Fruit fly (Drosophila melanogaster) whole organism, embryonic: ENCODE results near the gene CG13609.

Experiments used
- Bdp1 ChIP-seq: fragments of 200-800 bp; sonication (Bioruptor generic); optimal IDR thresholded peaks from 3 replicates; lab custom pipeline; 2016; ENCODE audit warnings: missing biosample characterization, missing genetic modification characterization
- Bgb ChIP-seq: fragments of 200-800 bp; sonication (Bioruptor generic); IDR thresholded peaks from 2 replicates; pipeline ENCODE4 v1.3.6; 2022; ENCODE audit warnings: missing biosample characterization, missing genetic modification characterization; ENCODE audit not compliant: partially characterized antibody
- CG11504 ChIP-seq: fragments of 200-800 bp; sonication (Bioruptor generic); optimal IDR thresholded peaks from 3 replicates; lab custom pipeline; 2019; ENCODE audit warnings: missing biosample characterization, mild to moderate bottlenecking, missing genetic modification characterization, moderate library complexity
- CG12236 ChIP-seq: fragments of 200-800 bp; sonication (Bioruptor generic); optimal IDR thresholded peaks from 2 replicates; lab custom pipeline; 2016; ENCODE audit warnings: missing biosample characterization, missing genetic modification characterization
- CG12391 ChIP-seq: fragments of 200-800 bp; sonication (Bioruptor generic); optimal IDR thresholded peaks from 3 replicates; lab custom pipeline; 2018; ENCODE audit warnings: missing biosample characterization, mild to moderate bottlenecking, missing genetic modification characterization, moderate library complexity
- CG14050 ChIP-seq: fragments of 200-800 bp; sonication (Bioruptor generic); IDR thresholded peaks from 3 replicates; pipeline ENCODE4 v1.3.6; 2022; ENCODE audit warnings: missing biosample characterization, missing genetic modification characterization
- CG15696 ChIP-seq: fragments of 200-800 bp; sonication (Bioruptor generic); optimal IDR thresholded peaks from 2 replicates; lab custom pipeline; 2019; ENCODE audit warnings: missing biosample characterization, mild to moderate bottlenecking, missing genetic modification characterization, moderate library complexity
- CG16779 ChIP-seq: fragments of 200-800 bp; sonication (Bioruptor generic); IDR thresholded peaks from 2 replicates; pipeline ENCODE4 v1.3.6; 2022; ENCODE audit warnings: missing biosample characterization, missing genetic modification characterization
- CG16813 ChIP-seq: fragments of 200-800 bp; sonication (Bioruptor generic); IDR thresholded peaks from 3 replicates; pipeline ENCODE4 v1.3.6; 2022; ENCODE audit warnings: missing biosample characterization, missing genetic modification characterization; ENCODE audit not compliant: partially characterized antibody
- CG30431 ChIP-seq: fragments of 200-800 bp; sonication (Bioruptor generic); optimal IDR thresholded peaks from 2 replicates; lab custom pipeline; 2017; ENCODE audit warnings: missing biosample characterization, missing genetic modification characterization
- CG31365 ChIP-seq: fragments of 200-800 bp; sonication (Bioruptor generic); optimal IDR thresholded peaks from 2 replicates; lab custom pipeline; 2018; ENCODE audit warnings: missing biosample characterization, mild to moderate bottlenecking, missing genetic modification characterization
- CG34376 ChIP-seq: fragments of 200-800 bp; sonication (Bioruptor generic); optimal IDR thresholded peaks from 2 replicates; lab custom pipeline; 2018; ENCODE audit warnings: missing biosample characterization, mild to moderate bottlenecking, missing genetic modification characterization
- CG34422 ChIP-seq: fragments of 200-800 bp; sonication (Bioruptor generic); IDR thresholded peaks from 3 replicates; pipeline ENCODE4 v1.3.6; 2022; ENCODE audit warnings: missing biosample characterization, missing genetic modification characterization
- CG6254 ChIP-seq: fragments of 200-800 bp; sonication (Bioruptor generic); optimal IDR thresholded peaks from 3 replicates; lab custom pipeline; 2017; ENCODE audit warnings: mild to moderate bottlenecking, missing biosample characterization, missing genetic modification reagents, missing genetic modification characterization
- CG7963 ChIP-seq: fragments of 200-800 bp; sonication (Bioruptor generic); IDR thresholded peaks from 3 replicates; pipeline ENCODE4 v1.3.6; 2022; ENCODE audit warnings: missing biosample characterization, missing genetic modification characterization; ENCODE audit not compliant: partially characterized antibody
- CHES-1-like ChIP-seq: fragments of 200-800 bp; sonication (Bioruptor generic); optimal IDR thresholded peaks from 2 replicates; lab custom pipeline; 2016; ENCODE audit warnings: missing biosample characterization, missing genetic modification characterization
- Dref ChIP-seq: fragments of 200-800 bp; sonication (Bioruptor generic); IDR thresholded peaks from 2 replicates; pipeline ENCODE4 v1.3.6; 2022; ENCODE audit warnings: missing biosample characterization, missing genetic modification characterization
- Fer1 ChIP-seq: fragments of 200-800 bp; sonication (Bioruptor generic); optimal IDR thresholded peaks from 2 replicates; lab custom pipeline; 2017; ENCODE audit warnings: missing biosample characterization, mild to moderate bottlenecking, missing genetic modification characterization
- HLH54F ChIP-seq: fragments of 200-800 bp; sonication (Bioruptor generic); optimal IDR thresholded peaks from 3 replicates; lab custom pipeline; 2016; ENCODE audit warnings: missing biosample characterization, missing genetic modification characterization
- Mad ChIP-seq: fragments of 200-800 bp; sonication (Bioruptor generic); optimal IDR thresholded peaks from 2 replicates; lab custom pipeline; 2016; ENCODE audit warnings: missing biosample characterization, missing genetic modification characterization
- Stat92E ChIP-seq, 3 experiments: fragments of >200 bp in 2 of 3; fragments of 200-800 bp in 1 of 3; sonication (Bioruptor generic) in 1 of 3; optimal IDR thresholded peaks; 2 replicates each; lab custom pipeline; 2017 to 2019; ENCODE audit warnings: missing biosample characterization in 3 of 3, missing genetic modification characterization in 3 of 3, mild to moderate bottlenecking in 1 of 3, moderate library complexity in 1 of 3
- Trl ChIP-seq, 3 experiments: fragments of >200 bp in 2 of 3; fragments of 200-800 bp in 1 of 3; sonication (Bioruptor generic) in 1 of 3; optimal IDR thresholded peaks; 2 replicates in 1 of 3; 3 replicates in 2 of 3; lab custom pipeline; 2016 to 2017; ENCODE audit warnings: missing biosample characterization in 1 of 3, missing genetic modification characterization in 1 of 3
- chif ChIP-seq, 2 experiments: fragments of 200-800 bp; sonication (Bioruptor generic); optimal IDR thresholded peaks; 3 replicates each; lab custom pipeline; 2016; ENCODE audit warnings: missing biosample characterization in 2 of 2, missing genetic modification characterization in 2 of 2
- da ChIP-seq: fragments of 200-800 bp; sonication (Bioruptor generic); optimal IDR thresholded peaks from 2 replicates; lab custom pipeline; 2016; ENCODE audit warnings: missing biosample characterization, missing genetic modification characterization
- fd64A ChIP-seq: fragments of 200-800 bp; sonication (Bioruptor generic); optimal IDR thresholded peaks from 3 replicates; lab custom pipeline; 2018; ENCODE audit warnings: missing biosample characterization, mild to moderate bottlenecking, missing genetic modification characterization
- inv ChIP-seq: fragments of 200-800 bp; sonication (Bioruptor generic); IDR thresholded peaks from 2 replicates; pipeline ENCODE4 v1.3.6; 2022; ENCODE audit warnings: missing biosample characterization, missing genetic modification characterization; ENCODE audit not compliant: partially characterized antibody
- klu ChIP-seq: fragments of 200-800 bp; sonication (Bioruptor generic); IDR thresholded peaks from 2 replicates; pipeline ENCODE4 v1.3.6; 2022; ENCODE audit warnings: missing biosample characterization, missing genetic modification characterization
- kni ChIP-seq: fragments of 200-800 bp; sonication (Bioruptor generic); optimal IDR thresholded peaks from 3 replicates; lab custom pipeline; 2017; ENCODE audit warnings: mild to moderate bottlenecking, missing biosample characterization, missing genetic modification reagents, missing genetic modification characterization
- lola ChIP-seq, 3 experiments: fragments of >200 bp in 2 of 3; fragments of 200-800 bp in 1 of 3; sonication (Bioruptor generic) in 1 of 3; optimal IDR thresholded peaks; 2 replicates each; lab custom pipeline; 2017 to 2019; ENCODE audit warnings: missing biosample characterization in 3 of 3, missing genetic modification characterization in 3 of 3, mild to moderate bottlenecking in 1 of 3, moderate library complexity in 1 of 3
- mirr ChIP-seq: fragments of 200-800 bp; sonication (Bioruptor generic); optimal IDR thresholded peaks from 3 replicates; lab custom pipeline; 2018; ENCODE audit warnings: missing biosample characterization, mild to moderate bottlenecking, missing genetic modification characterization
- mld ChIP-seq: fragments of 200-800 bp; sonication (Bioruptor generic); IDR thresholded peaks from 3 replicates; pipeline ENCODE4 v1.3.6; 2022; ENCODE audit warnings: missing biosample characterization, missing genetic modification characterization; ENCODE audit not compliant: partially characterized antibody
- nau ChIP-seq: fragments of 200-800 bp; sonication (Bioruptor generic); optimal IDR thresholded peaks from 3 replicates; lab custom pipeline; 2017; ENCODE audit warnings: missing biosample characterization, mild to moderate bottlenecking, missing genetic modification characterization, missing genetic modification reagents
- odd ChIP-seq: fragments of 200-800 bp; sonication (Bioruptor generic); optimal IDR thresholded peaks from 2 replicates; lab custom pipeline; 2017; ENCODE audit warnings: missing biosample characterization, mild to moderate bottlenecking, missing genetic modification characterization
- repo ChIP-seq: fragments of 200-800 bp; sonication (Bioruptor generic); optimal IDR thresholded peaks from 2 replicates; lab custom pipeline; 2016; ENCODE audit warnings: missing biosample characterization, missing genetic modification characterization
- scrt ChIP-seq: fragments of 200-800 bp; sonication (Bioruptor generic); optimal IDR thresholded peaks from 2 replicates; lab custom pipeline; 2018; ENCODE audit warnings: missing biosample characterization, mild to moderate bottlenecking, missing genetic modification characterization, moderate library complexity
- shn ChIP-seq: fragments of 200-800 bp; sonication (Bioruptor generic); optimal IDR thresholded peaks from 3 replicates; lab custom pipeline; 2016; ENCODE audit warnings: missing biosample characterization, missing genetic modification characterization
- sim ChIP-seq: fragments of 200-800 bp; sonication (Bioruptor generic); IDR thresholded peaks from 2 replicates; pipeline ENCODE4 v1.3.6; 2022; ENCODE audit warnings: missing biosample characterization, missing genetic modification characterization
- sisA ChIP-seq: fragments of 200-800 bp; sonication (Bioruptor generic); IDR thresholded peaks from 2 replicates; pipeline ENCODE4 v1.3.6; 2022; ENCODE audit warnings: missing biosample characterization, missing genetic modification characterization
- sna ChIP-seq: fragments of 200-800 bp; sonication (Bioruptor generic); IDR thresholded peaks from 2 replicates; pipeline ENCODE4 v1.3.6; 2022; ENCODE audit warnings: missing biosample characterization, missing genetic modification characterization; ENCODE audit not compliant: partially characterized antibody
- so ChIP-seq: fragments of 200-800 bp; sonication (Bioruptor generic); IDR thresholded peaks from 3 replicates; pipeline ENCODE4 v1.3.6; 2022; ENCODE audit warnings: missing biosample characterization, missing genetic modification characterization
- sug ChIP-seq: fragments of 200-800 bp; optimal IDR thresholded peaks from 2 replicates; lab custom pipeline; 2019; ENCODE audit warnings: missing biosample characterization, mild to moderate bottlenecking, missing genetic modification characterization, moderate library complexity
- unpg ChIP-seq: fragments of 200-800 bp; sonication (Bioruptor generic); optimal IDR thresholded peaks from 3 replicates; lab custom pipeline; 2018; ENCODE audit warnings: missing biosample characterization, mild to moderate bottlenecking, missing genetic modification characterization, moderate library complexity
- z ChIP-seq: fragments of 200-800 bp; sonication (Bioruptor generic); IDR thresholded peaks from 3 replicates; pipeline ENCODE4 v1.3.6; 2022; ENCODE audit warnings: missing biosample characterization, missing genetic modification characterization

Gene CG13609

DNA sequence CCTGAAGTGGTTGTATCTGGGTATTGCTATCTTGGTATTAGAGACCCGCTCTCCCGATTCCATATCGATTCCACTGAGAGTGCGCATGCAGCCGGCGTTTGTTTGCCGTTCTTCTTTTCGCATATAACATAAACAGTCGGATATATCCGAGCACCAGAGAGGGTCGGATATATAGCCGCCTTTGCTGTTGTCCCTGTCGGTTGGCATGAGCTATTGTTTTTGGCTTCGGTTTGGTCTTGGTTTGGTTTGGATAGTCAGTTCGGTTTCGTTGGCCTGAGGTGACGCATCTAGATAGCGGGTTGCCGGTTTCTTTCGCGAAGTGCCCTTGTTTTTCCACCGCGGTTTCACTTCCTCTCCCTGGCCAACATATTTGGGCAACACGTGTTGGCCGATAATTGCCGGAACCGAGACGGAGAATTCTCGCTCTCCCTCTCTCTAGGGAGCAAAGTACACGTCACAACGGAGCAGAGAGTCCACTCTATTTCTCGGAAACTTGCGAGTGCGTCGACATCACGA lies 46.0 kb downstream of the CG13609 start, which contains the start of gene Orct2 (continued):
- TF ChIP-seq unpg (GFP tag; lab: Kevin White, UChicago), result no peak
- no peak for TF ChIP-seq sna (GFP tag; lab: Robert Waterston, UW)
- TF ChIP-seq HLH54F (GFP tag; lab: Kevin White, UChicago), result no peak
- TF ChIP-seq Bdp1 (GFP tag; lab: Kevin White, UChicago), result no peak
- no peak for TF ChIP-seq chif (GFP tag; optimal IDR thresholded peaks at IDR 0.05; lab: Kevin White, UChicago)
- TF ChIP-seq sim, result no peak
- peak; percentile 66 for TF ChIP-seq CG34376 (GFP tag; lab: Kevin White, UChicago)
- TF ChIP-seq CHES-1-like, result peak; percentile 9
- TF ChIP-seq CG31365 (tag; lab: Kevin White, UChicago), result no peak
- TF ChIP-seq scrt (GFP tag; lab: Kevin White, UChicago), result peak; percentile 93
- peak; percentile 6 for TF ChIP-seq repo (GFP tag; lab: Kevin White, UChicago)
- no peak for TF ChIP-seq lola (GFP tag; optimal IDR thresholded peaks at IDR 0.05; lab: Kevin White, UChicago)
- peak; percentile 15 for TF ChIP-seq sug (tag; lab: Kevin White, UChicago)
- TF ChIP-seq CG16779 (GFP tag; lab: Robert Waterston, UW), result peak; percentile 60; the same call in 1 of the 2 replicates
- no peak for TF ChIP-seq CG12236 (GFP tag; lab: Kevin White, UChicago)
- TF ChIP-seq CG6254, result no peak
- peak; percentile 50; the same call in 1 of the 2 replicates for TF ChIP-seq Bgb (GFP tag; lab: Robert Waterston, UW)
- TF ChIP-seq mld (GFP tag; lab: Robert Waterston, UW), result no peak
- TF ChIP-seq shn, result peak; percentile 2
- TF ChIP-seq nau, result peak; percentile 24
- peak; percentile 57 for TF ChIP-seq odd
- TF ChIP-seq kni, result peak; percentile 80
- 0 out of 3 replicates have a peak, but pooled peaks have one; percentile 5 for TF ChIP-seq z (GFP tag; lab: Robert Waterston, UW)
- no peak for TF ChIP-seq sisA (GFP tag; lab: Robert Waterston, UW)
- TF ChIP-seq Stat92E (GFP tag; optimal IDR thresholded peaks at IDR 0.05; lab: Kevin White, UChicago), result peak in 1 of 3 experiments; percentile 4
- TF ChIP-seq CG7963 (GFP tag; lab: Robert Waterston, UW), result no peak
- no peak for TF ChIP-seq CG30431 (GFP tag; lab: Kevin White, UChicago)
- TF ChIP-seq da (GFP tag; lab: Kevin White, UChicago), result no peak
- TF ChIP-seq mirr (GFP tag; lab: Kevin White, UChicago), result peak; percentile 82
- TF ChIP-seq klu, result no peak
- no peak for TF ChIP-seq so (GFP tag; lab: Robert Waterston, UW)
- TF ChIP-seq Dref (GFP tag; lab: Robert Waterston, UW), result no peak
- peak; percentile 68 for TF ChIP-seq Fer1
- no peak for TF ChIP-seq Mad
- no peak for TF ChIP-seq CG12391 (tag; lab: Kevin White, UChicago)
- TF ChIP-seq CG15696 (tag; lab: Kevin White, UChicago), result peak; percentile 16
- TF ChIP-seq CG34422 (GFP tag; lab: Robert Waterston, UW), result peak; percentile 77; the same call in 1 of the 3 replicates
- no peak for TF ChIP-seq CG16813 (GFP tag; lab: Robert Waterston, UW)
- peak; percentile 41 to 75 for TF ChIP-seq Trl (optimal IDR thresholded peaks at IDR 0.05; lab: Kevin White, UChicago)
- TF ChIP-seq Trl (GFP tag; optimal IDR thresholded peaks at IDR 0.05; lab: Kevin White, UChicago), result peak; percentile 20
- TF ChIP-seq inv (GFP tag; lab: Robert Waterston, UW), result no peak
- no peak for TF ChIP-seq CG14050 (GFP tag; lab: Robert Waterston, UW)
- TF ChIP-seq fd64A (GFP tag; lab: Kevin White, UChicago), result no peak
- peak; percentile 20 for TF ChIP-seq CG11504 (tag; lab: Kevin White, UChicago)
